Fruit fly (Drosophila melanogaster) whole organism, prepupa: ENCODE data around the gene Ogdh.

Experiments used
- Blimp-1 ChIP-seq: fragments of 200-800 bp; sonication (Bioruptor generic); optimal IDR thresholded peaks from 3 replicates; lab custom pipeline; 2017; ENCODE audit warnings: missing biosample characterization, missing genetic modification characterization, mild to moderate bottlenecking, moderate library complexity, missing genetic modification reagents
- CG10631 ChIP-seq: fragments of 200-800 bp; sonication (Bioruptor generic); optimal IDR thresholded peaks from 2 replicates; lab custom pipeline; 2016; ENCODE audit warnings: missing biosample characterization, missing genetic modification characterization
- CG10669 ChIP-seq: fragments of 200-800 bp; sonication (Bioruptor generic); optimal IDR thresholded peaks from 3 replicates; lab custom pipeline; 2018; ENCODE audit warnings: missing biosample characterization, mild to moderate bottlenecking, missing genetic modification characterization, moderate library complexity
- CG11294 ChIP-seq: fragments of 200-800 bp; sonication (Bioruptor generic); IDR thresholded peaks from 2 replicates; pipeline ENCODE4 v1.3.6; 2022; ENCODE audit warnings: missing biosample characterization, missing genetic modification characterization
- CG11762 ChIP-seq: fragments of 200-800 bp; sonication (Bioruptor generic); optimal IDR thresholded peaks from 3 replicates; lab custom pipeline; 2016; ENCODE audit warnings: missing biosample characterization, missing genetic modification characterization; ENCODE audit not compliant: insufficient read depth
- CG1621 ChIP-seq: fragments of 200-800 bp; sonication (Bioruptor generic); optimal IDR thresholded peaks from 3 replicates; lab custom pipeline; 2018; ENCODE audit warnings: missing biosample characterization, mild to moderate bottlenecking, missing genetic modification characterization
- CG16779 ChIP-seq: fragments of 200-800 bp; sonication (Bioruptor generic); optimal IDR thresholded peaks from 3 replicates; lab custom pipeline; 2017; ENCODE audit warnings: missing biosample characterization, mild to moderate bottlenecking, missing genetic modification characterization
- CG3032 ChIP-seq: fragments of 200-800 bp; optimal IDR thresholded peaks from 2 replicates; lab custom pipeline; 2019; ENCODE audit warnings: missing biosample characterization, mild to moderate bottlenecking, missing genetic modification characterization, moderate library complexity
- CG34406 ChIP-seq: fragments of 200-800 bp; sonication (Bioruptor generic); optimal IDR thresholded peaks from 3 replicates; lab custom pipeline; 2016; ENCODE audit warnings: missing biosample characterization, missing genetic modification characterization
- CG4318 ChIP-seq: fragments of 200-800 bp; sonication (Bioruptor generic); optimal IDR thresholded peaks from 3 replicates; lab custom pipeline; 2017; ENCODE audit warnings: missing biosample characterization, mild to moderate bottlenecking, missing genetic modification characterization
- CG6163 ChIP-seq: fragments of 200-800 bp; sonication (Bioruptor generic); IDR thresholded peaks from 3 replicates; pipeline ENCODE4 v1.3.6; 2022; ENCODE audit warnings: missing biosample characterization, missing genetic modification characterization
- CG6276 ChIP-seq: fragments of 200-800 bp; sonication (Bioruptor generic); optimal IDR thresholded peaks from 2 replicates; lab custom pipeline; 2017; ENCODE audit warnings: missing biosample characterization, mild to moderate bottlenecking, missing genetic modification characterization
- CG6792 ChIP-seq: fragments of 200-800 bp; sonication (Bioruptor generic); optimal IDR thresholded peaks from 3 replicates; lab custom pipeline; 2016; ENCODE audit warnings: missing biosample characterization, missing genetic modification characterization
- CG6854 ChIP-seq: fragments of 200-800 bp; sonication (Bioruptor generic); optimal IDR thresholded peaks from 2 replicates; lab custom pipeline; 2017; ENCODE audit warnings: missing biosample characterization, mild to moderate bottlenecking, missing genetic modification characterization
- CG7368 ChIP-seq: fragments of 200-800 bp; sonication (Bioruptor generic); optimal IDR thresholded peaks from 3 replicates; lab custom pipeline; 2016; ENCODE audit warnings: missing biosample characterization, missing genetic modification characterization
- CG8119 ChIP-seq: fragments of 200-800 bp; sonication (Bioruptor generic); IDR thresholded peaks from 3 replicates; pipeline ENCODE4 v1.3.6; 2022; ENCODE audit warnings: missing biosample characterization, missing genetic modification characterization
- CG8319 ChIP-seq: fragments of 200-800 bp; sonication (Bioruptor generic); optimal IDR thresholded peaks from 3 replicates; lab custom pipeline; 2016; ENCODE audit warnings: missing biosample characterization, missing genetic modification characterization
- CG8632 ChIP-seq: fragments of 200-800 bp; sonication (Bioruptor generic); optimal IDR thresholded peaks from 3 replicates; lab custom pipeline; 2016; ENCODE audit warnings: missing biosample characterization, missing genetic modification characterization
- Eip78C ChIP-seq: fragments of 200-800 bp; sonication (Bioruptor generic); peaks from one replicate; lab custom pipeline; 2016; ENCODE audit warnings: missing biosample characterization, missing genetic modification characterization
- Eip93F ChIP-seq: fragments of 200-800 bp; sonication (Bioruptor generic); optimal IDR thresholded peaks from 2 replicates; lab custom pipeline; 2016; ENCODE audit warnings: missing biosample characterization, mild to moderate bottlenecking, missing genetic modification characterization
- Ets21C ChIP-seq: fragments of 200-800 bp; sonication (Bioruptor generic); optimal IDR thresholded peaks from 3 replicates; lab custom pipeline; 2016; ENCODE audit warnings: missing biosample characterization, missing genetic modification characterization
- Ets96B ChIP-seq: fragments of 200-800 bp; optimal IDR thresholded peaks from 2 replicates; lab custom pipeline; 2019; ENCODE audit warnings: missing biosample characterization, mild to moderate bottlenecking, missing genetic modification characterization, moderate library complexity
- Gug ChIP-seq: fragments of 200-800 bp; sonication (Bioruptor generic); IDR thresholded peaks from 2 replicates; pipeline ENCODE4 v1.3.6; 2022; ENCODE audit warnings: missing biosample characterization, missing genetic modification characterization
- Hr38 ChIP-seq: sonication (Bioruptor generic); optimal IDR thresholded peaks from 2 replicates; lab custom pipeline; 2016; ENCODE audit warnings: missing biosample characterization, missing genetic modification characterization
- Hr39 ChIP-seq: fragments of 200-800 bp; sonication (Bioruptor generic); optimal IDR thresholded peaks from 2 replicates; lab custom pipeline; 2016; ENCODE audit warnings: missing biosample characterization, missing genetic modification characterization
- Hr4 ChIP-seq: fragments of 200-800 bp; sonication (Bioruptor generic); optimal IDR thresholded peaks from 3 replicates; lab custom pipeline; 2016; ENCODE audit warnings: missing biosample characterization, missing genetic modification characterization
- Lpt ChIP-seq: fragments of 200-800 bp; sonication (Bioruptor generic); optimal IDR thresholded peaks from 3 replicates; lab custom pipeline; 2016; ENCODE audit warnings: missing biosample characterization, missing genetic modification characterization
- Met ChIP-seq: fragments of 200-800 bp; sonication (Bioruptor generic); optimal IDR thresholded peaks from 3 replicates; lab custom pipeline; 2016; ENCODE audit warnings: missing biosample characterization, missing genetic modification characterization
- OdsH ChIP-seq: fragments of 200-800 bp; sonication (Bioruptor generic); optimal IDR thresholded peaks from 3 replicates; lab custom pipeline; 2016; ENCODE audit warnings: missing biosample characterization, missing genetic modification characterization
- Smox ChIP-seq: fragments of 200-800 bp; sonication (Bioruptor generic); optimal IDR thresholded peaks from 3 replicates; lab custom pipeline; 2016; ENCODE audit warnings: missing biosample characterization, missing genetic modification characterization
- Sox15 ChIP-seq: fragments of 200-800 bp; sonication (Bioruptor generic); optimal IDR thresholded peaks from 3 replicates; lab custom pipeline; 2016; ENCODE audit warnings: missing biosample characterization, missing genetic modification characterization
- achi ChIP-seq: fragments of 200-800 bp; sonication (Bioruptor generic); optimal IDR thresholded peaks from 3 replicates; lab custom pipeline; 2016; ENCODE audit warnings: missing biosample characterization, missing genetic modification characterization
- acj6 ChIP-seq: fragments of 200-800 bp; sonication (Bioruptor generic); optimal IDR thresholded peaks from 3 replicates; lab custom pipeline; 2016; ENCODE audit warnings: missing biosample characterization, missing genetic modification characterization
- dsx ChIP-seq: fragments of 200-800 bp; optimal IDR thresholded peaks from 3 replicates; lab custom pipeline; 2019; ENCODE audit warnings: missing biosample characterization, mild to moderate bottlenecking, missing genetic modification characterization, moderate library complexity; ENCODE audit not compliant: poor library complexity, severe bottlenecking
- eg ChIP-seq: fragments of 200-800 bp; sonication (Bioruptor generic); IDR thresholded peaks from 3 replicates; pipeline ENCODE4 v1.3.6; 2022; ENCODE audit warnings: missing biosample characterization, missing genetic modification characterization
- esn ChIP-seq: fragments of 200-800 bp; sonication (Bioruptor generic); optimal IDR thresholded peaks from 2 replicates; lab custom pipeline; 2016; ENCODE audit warnings: missing biosample characterization, mild to moderate bottlenecking, missing genetic modification characterization, moderate library complexity
- fd59A ChIP-seq: fragments of 200-800 bp; sonication (Bioruptor generic); optimal IDR thresholded peaks from 2 replicates; lab custom pipeline; 2017; ENCODE audit warnings: missing biosample characterization, mild to moderate bottlenecking, missing genetic modification characterization, missing genetic modification reagents
- fd85E ChIP-seq: fragments of 200-800 bp; sonication (Bioruptor generic); optimal IDR thresholded peaks from 3 replicates; lab custom pipeline; 2016; ENCODE audit warnings: missing biosample characterization, missing genetic modification characterization
- fkh ChIP-seq: fragments of 200-800 bp; sonication (Bioruptor generic); optimal IDR thresholded peaks from 3 replicates; lab custom pipeline; 2017; ENCODE audit warnings: missing biosample characterization, mild to moderate bottlenecking, missing genetic modification characterization, moderate library complexity
- lz ChIP-seq: fragments of 200-800 bp; sonication (Bioruptor generic); optimal IDR thresholded peaks from 3 replicates; lab custom pipeline; 2016; ENCODE audit warnings: missing biosample characterization, missing genetic modification characterization
- pdm3 ChIP-seq: fragments of 200-800 bp; sonication (Bioruptor generic); optimal IDR thresholded peaks from 3 replicates; lab custom pipeline; 2016; ENCODE audit warnings: missing biosample characterization, missing genetic modification characterization
- salr ChIP-seq, 2 experiments: fragments of 200-800 bp; sonication (Bioruptor generic); optimal IDR thresholded peaks; 3 replicates each; lab custom pipeline; 2016 to 2018; ENCODE audit warnings: missing biosample characterization in 2 of 2, missing genetic modification characterization in 2 of 2, mild to moderate bottlenecking in 1 of 2
- spab ChIP-seq: fragments of 200-800 bp; sonication (Bioruptor generic); optimal IDR thresholded peaks from 2 replicates; lab custom pipeline; 2017; ENCODE audit warnings: missing biosample characterization, mild to moderate bottlenecking, missing genetic modification characterization, missing genetic modification reagents
- svp ChIP-seq: fragments of 200-800 bp; sonication (Bioruptor generic); peaks from one replicate; lab custom pipeline; 2016; ENCODE audit warnings: missing biosample characterization, missing genetic modification characterization
- topi ChIP-seq: fragments of 200-800 bp; sonication (Bioruptor generic); optimal IDR thresholded peaks from 3 replicates; lab custom pipeline; 2016; ENCODE audit warnings: missing biosample characterization, missing genetic modification characterization
- vri ChIP-seq: fragments of 200-800 bp; sonication (Bioruptor generic); optimal IDR thresholded peaks from 3 replicates; lab custom pipeline; 2016; ENCODE audit warnings: missing biosample characterization, mild to moderate bottlenecking, missing genetic modification characterization

Ogdh gene

dm6 chr3L:17009715-17010491 lies 55.3 kb downstream of the Ogdh start (continued):
- peak; percentile 21 for TF ChIP-seq Eip93F
- peak; percentile 22 for TF ChIP-seq CG6792 (GFP tag; lab: Kevin White, UChicago)
- peak; percentile 38 for TF ChIP-seq CG8632 (GFP tag; lab: Kevin White, UChicago)
- no peak for TF ChIP-seq Sox15 (GFP tag; lab: Kevin White, UChicago)
- peak; percentile 50 for TF ChIP-seq Lpt (GFP tag; lab: Kevin White, UChicago)
- TF ChIP-seq CG11294 (GFP tag; lab: Robert Waterston, UW) = no peak
- no peak for TF ChIP-seq CG4318 (GFP tag; lab: Kevin White, UChicago)
- peak; percentile 47 for TF ChIP-seq esn (GFP tag; lab: Kevin White, UChicago)
- TF ChIP-seq Hr39 (GFP tag; lab: Kevin White, UChicago) = peak; percentile 63
- TF ChIP-seq CG8319 (GFP tag; lab: Kevin White, UChicago) = no peak

DNA sequence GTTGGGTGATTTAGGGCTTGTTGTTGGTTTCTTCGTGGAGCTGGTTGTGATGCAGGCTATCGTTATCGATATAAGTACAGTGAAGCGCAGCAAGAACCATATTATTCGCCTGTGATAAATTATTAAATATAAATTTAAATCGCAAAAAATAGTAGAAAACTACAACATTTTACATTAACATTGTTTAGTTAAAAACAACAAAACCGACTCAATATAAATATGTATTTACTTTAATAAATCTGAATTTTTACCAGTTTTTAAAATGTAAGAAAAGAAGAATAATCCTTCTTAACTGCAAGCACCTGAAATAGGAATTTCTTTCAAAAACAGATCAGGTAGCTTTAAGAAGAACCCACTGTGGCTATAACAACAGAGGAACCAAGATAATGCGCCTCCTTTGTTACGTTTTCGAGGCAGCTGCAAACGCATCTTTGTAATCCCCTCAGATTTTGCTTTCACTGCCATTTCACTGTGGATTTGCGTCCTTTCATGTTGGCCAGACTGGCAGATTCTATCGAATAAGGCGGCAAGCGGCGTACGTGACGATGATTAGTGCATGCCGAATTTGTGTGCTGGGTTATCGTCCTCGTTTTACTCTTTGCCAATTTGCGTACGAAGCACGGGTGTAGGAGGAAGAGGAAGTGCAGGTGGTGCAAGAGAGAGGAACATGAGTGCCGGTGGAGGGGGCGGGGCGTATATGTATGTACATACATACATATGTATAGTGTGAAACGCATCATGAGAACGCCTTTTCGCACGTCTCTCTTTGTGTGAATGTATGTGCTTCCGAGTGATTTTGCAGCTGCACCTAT lies 56.1 kb downstream of the Ogdh start:
- TF ChIP-seq fd85E (peak; percentile 17), svp (GFP tag; lab: Kevin White, UChicago) (peak; percentile 13), achi (no peak), CG6163 (GFP tag; lab: Robert Waterston, UW) (peak; percentile 29; the same call in 2 of the 3 replicates), esn (GFP tag; lab: Kevin White, UChicago) (peak; percentile 77), Met (GFP tag; lab: Kevin White, UChicago) (peak; percentile 36), Ets96B (tag; lab: Kevin White, UChicago) (no peak), Hr38 (GFP tag; lab: Kevin White, UChicago) (no peak), CG6276 (GFP tag; lab: Kevin White, UChicago) (no peak), CG11294 (GFP tag; lab: Robert Waterston, UW) (no peak), OdsH (GFP tag; lab: Kevin White, UChicago) (peak; percentile 43), Hr39 (GFP tag; lab: Kevin White, UChicago) (peak; percentile 40), Gug (no peak), CG10669 (GFP tag; lab: Kevin White, UChicago) (no peak), acj6 (GFP tag; lab: Kevin White, UChicago) (peak; percentile 38), CG34406 (GFP tag; lab: Kevin White, UChicago) (peak; percentile 30), CG11762 (GFP tag; lab: Kevin White, UChicago) (peak; percentile 21), CG8119 (GFP tag; lab: Robert Waterston, UW) (no peak), topi (peak; percentile 28), CG1621 (no peak), Eip93F (no peak), CG6792 (GFP tag; lab: Kevin White, UChicago) (peak; percentile 32), Lpt (GFP tag; lab: Kevin White, UChicago) (no peak), pdm3 (peak; percentile 17), CG7368 (GFP tag; lab: Kevin White, UChicago) (no peak), CG16779 (tag; lab: Kevin White, UChicago) (no peak), CG3032 (peak; percentile 35), Hr4 (GFP tag; lab: Kevin White, UChicago) (peak; percentile 41), fkh (GFP tag; lab: Kevin White, UChicago) (no peak), CG10631 (GFP tag; lab: Kevin White, UChicago) (peak; percentile 65), dsx (GFP tag; lab: Kevin White, UChicago) (no peak), lz (GFP tag; lab: Kevin White, UChicago) (peak; percentile 55), CG6854 (GFP tag; lab: Kevin White, UChicago) (no peak), Smox (peak; percentile 41), fd59A (no peak), salr (GFP tag; optimal IDR thresholded peaks at IDR 0.05; lab: Kevin White, UChicago) (peak in 1 of 2 experiments; percentile 67), eg (GFP tag; lab: Robert Waterston, UW) (no peak), Blimp-1 (GFP tag; lab: Kevin White, UChicago) (no peak), vri (GFP tag; lab: Kevin White, UChicago) (peak; percentile 66), spab (GFP tag; lab: Kevin White, UChicago) (peak; percentile 7), CG8319 (GFP tag; lab: Kevin White, UChicago) (peak; percentile 7), Eip78C (GFP tag; lab: Kevin White, UChicago) (peak; percentile 83), Ets21C (GFP tag; lab: Kevin White, UChicago) (peak; percentile 21)
